Fruit fly (Drosophila melanogaster): ENCODE data around the gene CG14551.

Gene CG14551

dm6 chr3R:26011542-26011941 is 51.3 kb downstream of the CG14551 start (continued):
- TF ChIP-seq Poxn (GFP tag; IDR thresholded peaks at IDR 0.05) (no peak), bigmax (GFP tag; optimal IDR thresholded peaks at IDR 0.05) (no peak), MESR4 (GFP tag; optimal IDR thresholded peaks at IDR 0.05) (no peak), CG31441 (GFP tag; IDR thresholded peaks at IDR 0.05) (no peak), Ssrp (tag; optimal IDR thresholded peaks at IDR 0.05) (no peak), hth (optimal IDR thresholded peaks at IDR 0.05) (no peak), Dref (GFP tag; IDR thresholded peaks at IDR 0.05) (no peak), CG10543 (GFP tag; optimal IDR thresholded peaks at IDR 0.05) (peak; percentile 43), ken (GFP tag; IDR thresholded peaks at IDR 0.05) (no peak), Kr (GFP tag; optimal IDR thresholded peaks at IDR 0.05) (peak; percentile 80), CG14050 (GFP tag; IDR thresholded peaks at IDR 0.05) (no peak), run (tag; optimal IDR thresholded peaks at IDR 0.05) (no peak), CG15696 (tag; optimal IDR thresholded peaks at IDR 0.05) (peak; percentile 82), CG8924 (tag; optimal IDR thresholded peaks at IDR 0.05) (peak; percentile 61), CG8359 (GFP tag; optimal IDR thresholded peaks at IDR 0.05; ENCODE audit: borderline replicate concordance) (peak; percentile 13), CG10979 (tag; optimal IDR thresholded peaks at IDR 0.05) (peak; percentile 17), E2f2 (GFP tag; IDR thresholded peaks at IDR 0.05) (no peak), vnd (GFP tag; IDR thresholded peaks at IDR 0.05; ENCODE audit: partially characterized antibody) (no peak), CG10274 (GFP tag; optimal IDR thresholded peaks at IDR 0.05) (no peak), twi (tag; optimal IDR thresholded peaks at IDR 0.05) (peak; percentile 46), CG7839 (tag; optimal IDR thresholded peaks at IDR 0.05) (no peak), CG34376 (GFP tag; optimal IDR thresholded peaks at IDR 0.05) (no peak), ro (GFP tag; IDR thresholded peaks at IDR 0.05) (no peak), Jarid2 (GFP tag; optimal IDR thresholded peaks at IDR 0.05) (peak; percentile 1), otp (GFP tag; IDR thresholded peaks at IDR 0.05) (no peak), ssp (GFP tag; IDR thresholded peaks at IDR 0.05) (no peak), CG7271 (tag; optimal IDR thresholded peaks at IDR 0.05) (no peak), CG9727 (GFP tag; optimal IDR thresholded peaks at IDR 0.05) (peak; percentile 54), ham (GFP tag; IDR thresholded peaks at IDR 0.05) (no peak), MBD-R2 (GFP tag; IDR thresholded peaks at IDR 0.05) (no peak), Trl (optimal IDR thresholded peaks at IDR 0.05) (no peak), Trl (GFP tag; optimal IDR thresholded peaks at IDR 0.05) (no peak), CG16815 (GFP tag; optimal IDR thresholded peaks at IDR 0.05) (no peak), Eip74EF (GFP tag; optimal IDR thresholded peaks at IDR 0.05) (no peak), kay (GFP tag; optimal IDR thresholded peaks at IDR 0.05) (no peak), sd (tag; optimal IDR thresholded peaks at IDR 0.05) (peak; percentile 63), h (optimal IDR thresholded peaks at IDR 0.05) (no peak), ab (GFP tag; optimal IDR thresholded peaks at IDR 0.05) (no peak), crol (GFP tag; IDR thresholded peaks at IDR 0.05) (no peak), CG13894 (tag; optimal IDR thresholded peaks at IDR 0.05) (no peak), CG11723 (GFP tag; optimal IDR thresholded peaks at IDR 0.05) (no peak), CG30020 (tag; optimal IDR thresholded peaks at IDR 0.05) (no peak), CG4328 (GFP tag; optimal IDR thresholded peaks at IDR 0.05) (no peak), stwl (tag; optimal IDR thresholded peaks at IDR 0.05) (no peak), CG1529 (GFP tag; optimal IDR thresholded peaks at IDR 0.05) (peak; percentile 18), MTF-1 (GFP tag; optimal IDR thresholded peaks at IDR 0.05; ENCODE audit: borderline replicate concordance) (peak; percentile 61), Vsx1 (GFP tag; optimal IDR thresholded peaks at IDR 0.05) (peak; percentile 49), HmgD (GFP tag; optimal IDR thresholded peaks at IDR 0.05) (no peak), eve (GFP tag; optimal IDR thresholded peaks at IDR 0.05) (no peak), CG14860 (GFP tag; IDR thresholded peaks at IDR 0.05; ENCODE audit: partially characterized antibody) (no peak), Abd-B (GFP tag; optimal IDR thresholded peaks at IDR 0.05) (no peak), CG7745 (tag; optimal IDR thresholded peaks at IDR 0.05) (peak; percentile 73)

All from whole organism, embryonic.